Fruit fly (Drosophila melanogaster) whole organism, embryonic: ENCODE results near the gene CG9948.

Experiments used
- Adf1 ChIP-seq: fragments of 200-800 bp; sonication (Bioruptor generic); IDR thresholded peaks from 2 replicates; pipeline ENCODE4 v1.3.6; 2022; ENCODE audit warnings: missing biosample characterization, missing genetic modification characterization
- Bteb2 ChIP-seq: fragments of 200-800 bp; sonication (Bioruptor generic); optimal IDR thresholded peaks from 2 replicates; lab custom pipeline; 2016; ENCODE audit warnings: missing biosample characterization, missing genetic modification characterization
- CG11085 ChIP-seq: fragments of 200-800 bp; sonication (Bioruptor generic); IDR thresholded peaks from 2 replicates; pipeline ENCODE4 v1.3.6; 2022; ENCODE audit warnings: missing biosample characterization, missing genetic modification characterization
- CG11093 ChIP-seq: fragments of 200-800 bp; sonication (Bioruptor generic); IDR thresholded peaks from 3 replicates; pipeline ENCODE4 v1.3.6; 2022; ENCODE audit warnings: missing biosample characterization, missing genetic modification characterization
- CG11504 ChIP-seq: fragments of 200-800 bp; sonication (Bioruptor generic); optimal IDR thresholded peaks from 3 replicates; lab custom pipeline; 2019; ENCODE audit warnings: missing biosample characterization, mild to moderate bottlenecking, missing genetic modification characterization, moderate library complexity
- CG12391 ChIP-seq: fragments of 200-800 bp; sonication (Bioruptor generic); optimal IDR thresholded peaks from 3 replicates; lab custom pipeline; 2018; ENCODE audit warnings: missing biosample characterization, mild to moderate bottlenecking, missing genetic modification characterization, moderate library complexity
- CG12942 ChIP-seq: fragments of 200-800 bp; sonication (Bioruptor generic); optimal IDR thresholded peaks from 3 replicates; lab custom pipeline; 2016; ENCODE audit warnings: missing biosample characterization, missing genetic modification characterization
- CG14441 ChIP-seq: fragments of 200-800 bp; sonication (Bioruptor generic); IDR thresholded peaks from 2 replicates; pipeline ENCODE4 v1.3.6; 2022; ENCODE audit warnings: missing biosample characterization, missing genetic modification characterization
- CG14965 ChIP-seq: fragments of 200-800 bp; sonication (Bioruptor generic); optimal IDR thresholded peaks from 2 replicates; lab custom pipeline; 2016; ENCODE audit warnings: missing biosample characterization, missing genetic modification characterization, borderline replicate concordance
- CG18262 ChIP-seq: fragments of 200-800 bp; optimal IDR thresholded peaks from 3 replicates; lab custom pipeline; 2019; ENCODE audit warnings: missing biosample characterization, mild to moderate bottlenecking, missing genetic modification characterization, moderate library complexity
- CG2129 ChIP-seq: fragments of 200-800 bp; sonication (Bioruptor generic); IDR thresholded peaks from 2 replicates; pipeline ENCODE4 v1.3.6; 2022; ENCODE audit warnings: missing biosample characterization, missing genetic modification characterization; ENCODE audit not compliant: partially characterized antibody
- CG31441 ChIP-seq: fragments of 200-800 bp; sonication (Bioruptor generic); IDR thresholded peaks from 2 replicates; pipeline ENCODE4 v1.3.6; 2022; ENCODE audit warnings: missing biosample characterization, missing genetic modification characterization
- CG33557 ChIP-seq: fragments of 200-800 bp; sonication (Bioruptor generic); optimal IDR thresholded peaks from 2 replicates; lab custom pipeline; 2019; ENCODE audit warnings: missing biosample characterization, mild to moderate bottlenecking, missing genetic modification characterization, moderate library complexity
- CG4854 ChIP-seq: fragments of 200-800 bp; sonication (Bioruptor generic); optimal IDR thresholded peaks from 2 replicates; lab custom pipeline; 2016; ENCODE audit warnings: missing biosample characterization, missing genetic modification characterization, inconsistent platforms
- CG6813 ChIP-seq: fragments of 200-800 bp; sonication (Bioruptor generic); optimal IDR thresholded peaks from 2 replicates; lab custom pipeline; 2017; ENCODE audit warnings: missing biosample characterization, missing genetic modification characterization, mild to moderate bottlenecking, moderate library complexity, missing genetic modification reagents
- CG7839 ChIP-seq: fragments of 200-800 bp; sonication (Bioruptor generic); optimal IDR thresholded peaks from 3 replicates; lab custom pipeline; 2018; ENCODE audit warnings: missing biosample characterization, mild to moderate bottlenecking, missing genetic modification characterization, moderate library complexity
- CG7987 ChIP-seq: fragments of 200-800 bp; sonication (Bioruptor generic); optimal IDR thresholded peaks from 2 replicates; lab custom pipeline; 2018; ENCODE audit warnings: missing biosample characterization, mild to moderate bottlenecking, missing genetic modification characterization, moderate library complexity
- CG8290 ChIP-seq, 3 experiments: fragments of 200-800 bp; sonication (Bioruptor generic); optimal IDR thresholded peaks; 2 replicates each; lab custom pipeline; 2016 to 2019; ENCODE audit warnings: missing biosample characterization in 3 of 3, missing genetic modification characterization in 3 of 3, mild to moderate bottlenecking in 2 of 3, moderate library complexity in 1 of 3
- CG9727 ChIP-seq: fragments of 200-800 bp; sonication (Bioruptor generic); optimal IDR thresholded peaks from 3 replicates; lab custom pipeline; 2017; ENCODE audit warnings: missing biosample characterization, mild to moderate bottlenecking, missing genetic modification characterization
- D ChIP-seq, 2 experiments: fragments of 200-800 bp in 1 of 2; fragments of >200 bp in 1 of 2; sonication (Bioruptor generic) in 1 of 2; optimal IDR thresholded peaks; 2 replicates in 1 of 2; 3 replicates in 1 of 2; lab custom pipeline; 2017; ENCODE audit warnings: mild to moderate bottlenecking in 1 of 2, missing biosample characterization in 1 of 2, missing genetic modification characterization in 1 of 2, missing genetic modification reagents in 1 of 2
- Deaf1 ChIP-seq: fragments of 200-800 bp; optimal IDR thresholded peaks from 3 replicates; lab custom pipeline; 2019; ENCODE audit warnings: missing biosample characterization, mild to moderate bottlenecking, missing genetic modification characterization, moderate library complexity
- Hr78 ChIP-seq, 2 experiments: fragments of 200-800 bp in 1 of 2; fragments of >200 bp in 1 of 2; sonication (Bioruptor generic) in 1 of 2; optimal IDR thresholded peaks; 2 replicates each; lab custom pipeline; 2017 to 2019; ENCODE audit warnings: missing biosample characterization in 2 of 2, missing genetic modification characterization in 2 of 2, mild to moderate bottlenecking in 1 of 2, moderate library complexity in 1 of 2
- Lim3 ChIP-seq: fragments of 200-800 bp; sonication (Bioruptor generic); IDR thresholded peaks from 2 replicates; pipeline ENCODE4 v1.3.6; 2022; ENCODE audit warnings: missing biosample characterization, missing genetic modification characterization
- Med ChIP-seq: fragments of 200-800 bp; sonication (Bioruptor generic); peaks from one replicate; lab custom pipeline; 2016; ENCODE audit warnings: missing biosample characterization, missing genetic modification characterization, mild to moderate bottlenecking, inconsistent platforms, moderate library complexity
- Mrtf ChIP-seq: fragments of 200-800 bp; sonication (Bioruptor generic); IDR thresholded peaks from 3 replicates; pipeline ENCODE4 v1.3.6; 2022; ENCODE audit warnings: missing biosample characterization, missing genetic modification characterization
- NC2α ChIP-seq: fragments of 200-800 bp; sonication (Bioruptor generic); optimal IDR thresholded peaks from 2 replicates; lab custom pipeline; 2016; ENCODE audit warnings: missing biosample characterization, missing genetic modification characterization
- NC2β ChIP-seq: fragments of 200-800 bp; sonication (Bioruptor generic); optimal IDR thresholded peaks from 2 replicates; lab custom pipeline; 2016; ENCODE audit warnings: missing biosample characterization, missing genetic modification characterization
- NFAT ChIP-seq: fragments of 200-800 bp; sonication (Bioruptor generic); IDR thresholded peaks from 2 replicates; pipeline ENCODE4 v1.3.6; 2022; ENCODE audit warnings: missing biosample characterization, missing genetic modification characterization
- Oli ChIP-seq: fragments of 200-800 bp; sonication (Bioruptor generic); optimal IDR thresholded peaks from 2 replicates; lab custom pipeline; 2018; ENCODE audit warnings: missing biosample characterization, mild to moderate bottlenecking, missing genetic modification characterization, moderate library complexity
- PHDP ChIP-seq: fragments of 200-800 bp; sonication (Bioruptor generic); optimal IDR thresholded peaks from 3 replicates; lab custom pipeline; 2018; ENCODE audit warnings: missing biosample characterization, mild to moderate bottlenecking, missing genetic modification characterization, moderate library complexity
- Rfx ChIP-seq: fragments of 200-800 bp; sonication (Bioruptor generic); IDR thresholded peaks from 2 replicates; pipeline ENCODE4 v1.3.6; 2022; ENCODE audit warnings: missing biosample characterization, missing genetic modification characterization
- Sin3A ChIP-seq: fragments of >200 bp; optimal IDR thresholded peaks from 2 replicates; lab custom pipeline; 2018
- Ssrp ChIP-seq: fragments of 200-800 bp; sonication (Bioruptor generic); optimal IDR thresholded peaks from 2 replicates; lab custom pipeline; 2018; ENCODE audit warnings: missing biosample characterization, mild to moderate bottlenecking, missing genetic modification characterization, moderate library complexity
- Xrp1 ChIP-seq: fragments of 200-800 bp; sonication (Bioruptor generic); IDR thresholded peaks from 2 replicates; pipeline ENCODE4 v1.3.6; 2022; ENCODE audit warnings: missing biosample characterization, missing genetic modification characterization
- amos ChIP-seq: fragments of 200-800 bp; sonication (Bioruptor generic); IDR thresholded peaks from 2 replicates; pipeline ENCODE4 v1.3.6; 2022; ENCODE audit warnings: missing biosample characterization, missing genetic modification characterization; ENCODE audit not compliant: partially characterized antibody
- btn ChIP-seq: fragments of 200-800 bp; sonication (Bioruptor generic); optimal IDR thresholded peaks from 2 replicates; lab custom pipeline; 2016; ENCODE audit warnings: missing biosample characterization, missing genetic modification characterization
- dmrt99B ChIP-seq: fragments of 200-800 bp; sonication (Bioruptor generic); optimal IDR thresholded peaks from 2 replicates; lab custom pipeline; 2018; ENCODE audit warnings: missing biosample characterization, mild to moderate bottlenecking, missing genetic modification characterization, moderate library complexity
- fd64A ChIP-seq: fragments of 200-800 bp; sonication (Bioruptor generic); optimal IDR thresholded peaks from 3 replicates; lab custom pipeline; 2018; ENCODE audit warnings: missing biosample characterization, mild to moderate bottlenecking, missing genetic modification characterization
- gem ChIP-seq: fragments of 200-800 bp; sonication (Bioruptor generic); optimal IDR thresholded peaks from 2 replicates; lab custom pipeline; 2019; ENCODE audit warnings: missing biosample characterization, mild to moderate bottlenecking, missing genetic modification characterization, moderate library complexity
- inv ChIP-seq: fragments of 200-800 bp; sonication (Bioruptor generic); IDR thresholded peaks from 2 replicates; pipeline ENCODE4 v1.3.6; 2022; ENCODE audit warnings: missing biosample characterization, missing genetic modification characterization; ENCODE audit not compliant: partially characterized antibody
- klu ChIP-seq: fragments of 200-800 bp; sonication (Bioruptor generic); IDR thresholded peaks from 2 replicates; pipeline ENCODE4 v1.3.6; 2022; ENCODE audit warnings: missing biosample characterization, missing genetic modification characterization
- mld ChIP-seq: fragments of 200-800 bp; sonication (Bioruptor generic); IDR thresholded peaks from 3 replicates; pipeline ENCODE4 v1.3.6; 2022; ENCODE audit warnings: missing biosample characterization, missing genetic modification characterization; ENCODE audit not compliant: partially characterized antibody
- nau ChIP-seq: fragments of 200-800 bp; sonication (Bioruptor generic); optimal IDR thresholded peaks from 3 replicates; lab custom pipeline; 2017; ENCODE audit warnings: missing biosample characterization, mild to moderate bottlenecking, missing genetic modification characterization, missing genetic modification reagents
- nmo ChIP-seq: fragments of 200-800 bp; sonication (Bioruptor generic); optimal IDR thresholded peaks from 2 replicates; lab custom pipeline; 2018; ENCODE audit warnings: missing biosample characterization, mild to moderate bottlenecking, missing genetic modification characterization, moderate library complexity
- pita ChIP-seq: fragments of 200-800 bp; sonication (Bioruptor generic); optimal IDR thresholded peaks from 2 replicates; lab custom pipeline; 2017; ENCODE audit warnings: missing biosample characterization, mild to moderate bottlenecking, missing genetic modification characterization
- row ChIP-seq: fragments of 200-800 bp; sonication (Bioruptor generic); IDR thresholded peaks from 3 replicates; pipeline ENCODE4 v1.3.6; 2022; ENCODE audit warnings: missing biosample characterization, missing genetic modification characterization
- seq ChIP-seq: fragments of 200-800 bp; sonication (Bioruptor generic); IDR thresholded peaks from 2 replicates; pipeline ENCODE4 v1.3.6; 2022; ENCODE audit warnings: missing biosample characterization, missing genetic modification characterization
- sug ChIP-seq: fragments of 200-800 bp; optimal IDR thresholded peaks from 2 replicates; lab custom pipeline; 2019; ENCODE audit warnings: missing biosample characterization, mild to moderate bottlenecking, missing genetic modification characterization, moderate library complexity
- tna ChIP-seq: fragments of 200-800 bp; sonication (Bioruptor generic); IDR thresholded peaks from 2 replicates; pipeline ENCODE4 v1.3.6; 2022; ENCODE audit warnings: missing biosample characterization, missing genetic modification characterization; ENCODE audit not compliant: partially characterized antibody
- unpg ChIP-seq: fragments of 200-800 bp; sonication (Bioruptor generic); optimal IDR thresholded peaks from 3 replicates; lab custom pipeline; 2018; ENCODE audit warnings: missing biosample characterization, mild to moderate bottlenecking, missing genetic modification characterization, moderate library complexity

Gene CG9948

dm6 chr3L:6980553-6980952, 24.8 kb downstream of the CG9948 start:
- TF ChIP-seq nmo (GFP tag; lab: Kevin White, UChicago) (peak; percentile 3), CG12942 (GFP tag; lab: Kevin White, UChicago) (no peak), sug (tag; lab: Kevin White, UChicago) (no peak), mld (no peak), NC2β (GFP tag; lab: Kevin White, UChicago) (no peak), nau (GFP tag; lab: Kevin White, UChicago) (no peak), CG7839 (tag; lab: Kevin White, UChicago) (peak; percentile 4), klu (GFP tag; lab: Robert Waterston, UW) (no peak), unpg (GFP tag; lab: Kevin White, UChicago) (no peak), CG14441 (no peak), Ssrp (tag; lab: Kevin White, UChicago) (peak; percentile 13), Hr78 (GFP tag; optimal IDR thresholded peaks at IDR 0.05; lab: Kevin White, UChicago) (no peak), CG14965 (GFP tag; lab: Kevin White, UChicago) (no peak), CG11085 (GFP tag; lab: Robert Waterston, UW) (no peak), CG33557 (GFP tag; lab: Kevin White, UChicago) (no peak), CG9727 (GFP tag; lab: Kevin White, UChicago) (no peak), pita (no peak), dmrt99B (tag; lab: Kevin White, UChicago) (peak; percentile 6), Bteb2 (GFP tag; lab: Kevin White, UChicago) (no peak), Rfx (GFP tag; lab: Robert Waterston, UW) (no peak), inv (GFP tag; lab: Robert Waterston, UW) (no peak), CG6813 (GFP tag; lab: Kevin White, UChicago) (no peak), Xrp1 (GFP tag; lab: Robert Waterston, UW) (no peak), Med (GFP tag; lab: Kevin White, UChicago) (no peak), fd64A (GFP tag; lab: Kevin White, UChicago) (no peak), btn (GFP tag; lab: Kevin White, UChicago) (no peak), CG4854 (no peak), CG12391 (tag; lab: Kevin White, UChicago) (no peak), CG11504 (tag; lab: Kevin White, UChicago) (peak; percentile 33), amos (no peak), CG7987 (GFP tag; lab: Kevin White, UChicago) (no peak), Sin3A (lab: Kevin White, UChicago) (no peak), Oli (tag; lab: Kevin White, UChicago) (no peak), Deaf1 (tag; lab: Kevin White, UChicago) (no peak), D (optimal IDR thresholded peaks at IDR 0.05; lab: Kevin White, UChicago) (no peak), D (GFP tag; optimal IDR thresholded peaks at IDR 0.05; lab: Kevin White, UChicago) (no peak), NC2α (no peak), PHDP (no peak), seq (no peak), CG2129 (GFP tag; lab: Robert Waterston, UW) (no peak), Adf1 (GFP tag; lab: Robert Waterston, UW) (no peak), CG18262 (peak; percentile 55), CG31441 (GFP tag; lab: Robert Waterston, UW) (peak; percentile 36; the same call in 1 of the 2 replicates), Lim3 (GFP tag; lab: Robert Waterston, UW) (no peak), Mrtf (GFP tag; lab: Robert Waterston, UW) (no peak), NFAT (GFP tag; lab: Robert Waterston, UW) (no peak), row (0 out of 3 replicates have a peak, but pooled peaks have one; percentile 10), gem (tag; lab: Kevin White, UChicago) (peak; percentile 25), CG8290 (GFP tag; optimal IDR thresholded peaks at IDR 0.05; lab: Kevin White, UChicago) (no peak), CG8290 (tag; optimal IDR thresholded peaks at IDR 0.05; lab: Kevin White, UChicago) (no peak), tna (GFP tag; lab: Robert Waterston, UW) (no peak), CG11093 (GFP tag; lab: Robert Waterston, UW) (no peak)
